Worm (Caenorhabditis elegans) whole organism, L1 larva: ENCODE results near the gene F21G4.1.

Experiments used
- C04F5.9 ChIP-seq: sonication (generic microtip); optimal IDR thresholded peaks from 2 replicates; lab custom pipeline; 2016; ENCODE audit warnings: missing genetic modification characterization, missing compliant biosample characterization
- aly-2 ChIP-seq: fragments of 150-350 bp; optimal IDR thresholded peaks from 2 replicates; lab custom pipeline; 2014; ENCODE audit warnings: missing biosample characterization, missing genetic modification characterization
- blmp-1 ChIP-seq: fragments of 150-350 bp; optimal IDR thresholded peaks from 2 replicates; lab custom pipeline; 2014; ENCODE audit warnings: missing biosample characterization, missing genetic modification characterization
- efl-1 ChIP-seq, 4 experiments: fragments of 150-350 bp; optimal IDR thresholded peaks in 3 of 4; peaks in 1 of 4; 1 replicate in 1 of 4; 2 replicates in 3 of 4; lab custom pipeline; 2014; ENCODE audit warnings: missing biosample characterization in 2 of 4, missing genetic modification characterization in 2 of 4, missing genetic modification reagents in 2 of 4
- efl-3 ChIP-seq: fragments of 200-800 bp; sonication (Bioruptor generic); optimal IDR thresholded peaks from 2 replicates; lab custom pipeline; 2018; ENCODE audit warnings: mild to moderate bottlenecking, missing genetic modification characterization, missing compliant biosample characterization
- elt-2 ChIP-seq: sonication (generic microtip); optimal IDR thresholded peaks from 2 replicates; lab custom pipeline; 2016; ENCODE audit warnings: missing genetic modification characterization, mild to moderate bottlenecking, inconsistent platforms, missing compliant biosample characterization, missing genetic modification reagents
- elt-3 ChIP-seq, 6 experiments: fragments of 150-350 bp in 1 of 6; sonication (generic microtip); optimal IDR thresholded peaks; 2 replicates each; lab custom pipeline; 2017 to 2018; ENCODE audit warnings: missing biosample characterization in 6 of 6, missing genetic modification characterization in 6 of 6, inconsistent platforms in 1 of 6
- fkh-10 ChIP-seq: sonication (generic microtip); optimal IDR thresholded peaks from 2 replicates; lab custom pipeline; 2017; ENCODE audit warnings: missing biosample characterization, missing genetic modification reagents, missing genetic modification characterization
- hlh-4 ChIP-seq: sonication (generic microtip); optimal IDR thresholded peaks from 2 replicates; lab custom pipeline; 2016; ENCODE audit warnings: mild to moderate bottlenecking, missing genetic modification characterization, missing compliant biosample characterization
- hpl-2 ChIP-seq: fragments of 150-350 bp; optimal IDR thresholded peaks from 2 replicates; lab custom pipeline; 2014; ENCODE audit warnings: missing biosample characterization, missing genetic modification reagents, missing genetic modification characterization
- irx-1 ChIP-seq: sonication (generic microtip); optimal IDR thresholded peaks from 2 replicates; lab custom pipeline; 2016; ENCODE audit warnings: missing genetic modification characterization, missing compliant biosample characterization
- lin-13 ChIP-seq: fragments of 150-350 bp; optimal IDR thresholded peaks from 2 replicates; lab custom pipeline; 2014; ENCODE audit warnings: missing biosample characterization, missing genetic modification reagents, missing genetic modification characterization
- lin-14 ChIP-seq: fragments of 200-800 bp; sonication (Bioruptor generic); optimal IDR thresholded peaks from 2 replicates; lab custom pipeline; 2018; ENCODE audit warnings: mild to moderate bottlenecking, missing genetic modification characterization, moderate library complexity, missing compliant biosample characterization
- lin-35 ChIP-seq, 2 experiments: fragments of 150-350 bp; optimal IDR thresholded peaks; 2 replicates each; lab custom pipeline; 2014; ENCODE audit warnings: missing biosample characterization in 2 of 2, missing genetic modification characterization in 2 of 2, missing genetic modification reagents in 2 of 2
- lin-39 ChIP-seq: fragments of 150-350 bp; optimal IDR thresholded peaks from 2 replicates; lab custom pipeline; 2014; ENCODE audit warnings: missing biosample characterization, missing genetic modification reagents, missing genetic modification characterization
- lir-3 ChIP-seq: sonication (generic microtip); optimal IDR thresholded peaks from 2 replicates; lab custom pipeline; 2016; ENCODE audit warnings: mild to moderate bottlenecking, missing genetic modification characterization, moderate library complexity, missing compliant biosample characterization; ENCODE audit not compliant: poor library complexity
- mab-9 ChIP-seq: fragments of 200-800 bp; sonication (Bioruptor generic); IDR thresholded peaks from 2 replicates; pipeline ENCODE4 v1.3.6; 2022; ENCODE audit warnings: missing genetic modification reagents, missing genetic modification characterization, missing compliant biosample characterization
- mef-2 ChIP-seq: fragments of 150-350 bp; optimal IDR thresholded peaks from 2 replicates; lab custom pipeline; 2014; ENCODE audit warnings: missing biosample characterization, missing genetic modification characterization
- nhr-71 ChIP-seq: sonication (generic microtip); optimal IDR thresholded peaks from 2 replicates; lab custom pipeline; 2016; ENCODE audit warnings: mild to moderate bottlenecking, missing genetic modification characterization, moderate library complexity, missing compliant biosample characterization
- nhr-77 ChIP-seq: fragments of 150-350 bp; optimal IDR thresholded peaks from 2 replicates; lab custom pipeline; 2014; ENCODE audit warnings: missing biosample characterization, missing genetic modification characterization
- nhr-85 ChIP-seq: sonication (generic microtip); peaks from one replicate; lab custom pipeline; 2016; ENCODE audit warnings: missing genetic modification characterization, inconsistent platforms, missing compliant biosample characterization
- rnt-1 ChIP-seq: sonication (generic microtip); optimal IDR thresholded peaks from 2 replicates; lab custom pipeline; 2016; ENCODE audit warnings: mild to moderate bottlenecking, missing genetic modification characterization, moderate library complexity, missing compliant biosample characterization
- skn-1 ChIP-seq: fragments of 150-350 bp; optimal IDR thresholded peaks from 2 replicates; lab custom pipeline; 2014; ENCODE audit warnings: missing biosample characterization, missing genetic modification characterization
- snpc-4 ChIP-seq: fragments of 150-350 bp; optimal IDR thresholded peaks from 2 replicates; lab custom pipeline; 2014; ENCODE audit warnings: missing biosample characterization, missing genetic modification characterization
- snu-23 ChIP-seq: sonication (generic microtip); optimal IDR thresholded peaks from 2 replicates; lab custom pipeline; 2016; ENCODE audit warnings: missing genetic modification characterization, missing compliant biosample characterization
- sup-37 ChIP-seq: fragments of 200-800 bp; sonication (Bioruptor generic); optimal IDR thresholded peaks from 2 replicates; lab custom pipeline; 2018; ENCODE audit warnings: mild to moderate bottlenecking, missing genetic modification characterization, missing compliant biosample characterization
- unc-130 ChIP-seq: fragments of 150-350 bp; optimal IDR thresholded peaks from 2 replicates; lab custom pipeline; 2017; ENCODE audit warnings: missing biosample characterization, missing genetic modification characterization, inconsistent platforms
- unc-98 ChIP-seq: fragments of 200-800 bp; sonication (Bioruptor generic); IDR thresholded peaks from 2 replicates; pipeline ENCODE4 v1.3.6; 2022; ENCODE audit warnings: missing genetic modification characterization, missing compliant biosample characterization
- vab-15 ChIP-seq: sonication (generic microtip); optimal IDR thresholded peaks from 2 replicates; lab custom pipeline; 2017; ENCODE audit warnings: missing genotype, mild to moderate bottlenecking, missing genetic modification characterization, missing compliant biosample characterization
- zip-4 ChIP-seq: fragments of 200-800 bp; sonication (Bioruptor generic); optimal IDR thresholded peaks from 2 replicates; lab custom pipeline; 2018; ENCODE audit warnings: mild to moderate bottlenecking, missing genetic modification characterization, moderate library complexity, missing compliant biosample characterization

Gene F21G4.1

ce11 chrX:9858069-9858468, 34.1 kb downstream of the F21G4.1 start, which contains the start of gene scav-5:
TSS of gene scav-5 (plus strand) at chrX:9858365.
- peak; percentile 90 for TF ChIP-seq elt-2 (tag; lab: Kevin White, UChicago)
- TF ChIP-seq efl-1 (optimal IDR thresholded peaks at IDR 0.05; lab: Kevin White, UChicago): no peak
- peak in 1 of 2 experiments; percentile 69 for TF ChIP-seq efl-1 (GFP tag; optimal IDR thresholded peaks at IDR 0.05 in 1 of 2; lab: Kevin White, UChicago)
- peak in 1 of 2 experiments; percentile 37 for TF ChIP-seq lin-35 (GFP tag; optimal IDR thresholded peaks at IDR 0.05; lab: Kevin White, UChicago)
- TF ChIP-seq blmp-1: no peak
- peak; percentile 20 for TF ChIP-seq lin-14 (GFP tag; lab: Kevin White, UChicago)

ce11 chrX:9856618-9857017, 35.5 kb downstream of the F21G4.1 start, which contains the start of gene R07B1.11:
TSS of gene R07B1.11 (plus strand) at chrX:9856918.
- TF ChIP-seq unc-130 (tag; lab: Kevin White, UChicago) (no peak), hpl-2 (GFP tag; lab: Kevin White, UChicago) (no peak)

ce11 chrX:9851745-9852330, 40.3 kb downstream of the F21G4.1 start, which contains the start of gene lec-7:
TSS of gene lec-7 (plus strand) at chrX:9852041.
- TF ChIP-seq mef-2 (tag; lab: Kevin White, UChicago) (no peak), elt-2 (tag; lab: Kevin White, UChicago) (peak; percentile 14), skn-1 (tag; lab: Kevin White, UChicago) (peak; percentile 3), rnt-1 (tag; lab: Kevin White, UChicago) (no peak), nhr-85 (tag; lab: Kevin White, UChicago) (no peak), mab-9 (GFP tag; lab: Robert Waterston, UW) (no peak), nhr-77 (peak; percentile 0)

- TF ChIP-seq elt-2 (tag; lab: Kevin White, UChicago): peak; percentile 22
- no peak for TF ChIP-seq lin-39
- TF ChIP-seq irx-1 (tag; lab: Kevin White, UChicago): no peak
Measured at ce11 chrX:9850258-9850657, 41.9 kb downstream of the F21G4.1 start, which contains the start of gene lec-8. TSS of gene lec-8 (plus strand) at chrX:9850571.

ce11 chrX:9848214-9848789, 43.8 kb downstream of the F21G4.1 start:
- peak; percentile 92 for TF ChIP-seq vab-15 (tag; lab: Kevin White, UChicago)
- no peak for TF ChIP-seq nhr-71 (tag; lab: Kevin White, UChicago)
- peak; percentile 45 for TF ChIP-seq blmp-1

ce11 chrX:9846975-9847374, 45.2 kb downstream of the F21G4.1 start, which contains the start of gene vab-15:
TSS of gene vab-15 (plus strand) at chrX:9847275.
- TF ChIP-seq zip-4 (GFP tag; lab: Kevin White, UChicago) (no peak), fkh-10 (GFP tag; lab: Kevin White, UChicago) (no peak), elt-3 (tag; optimal IDR thresholded peaks at IDR 0.05; lab: Kevin White, UChicago) (no peak), snu-23 (GFP tag; lab: Kevin White, UChicago) (no peak), lin-13 (GFP tag; lab: Kevin White, UChicago) (no peak), efl-3 (GFP tag; lab: Kevin White, UChicago) (no peak), nhr-71 (tag; lab: Kevin White, UChicago) (no peak), skn-1 (tag; lab: Kevin White, UChicago) (no peak), unc-98 (GFP tag; lab: Robert Waterston, UW) (no peak), C04F5.9 (tag; lab: Kevin White, UChicago) (no peak), hlh-4 (tag; lab: Kevin White, UChicago) (no peak), sup-37 (GFP tag; lab: Kevin White, UChicago) (no peak), lir-3 (tag; lab: Kevin White, UChicago) (no peak), snpc-4 (no peak), aly-2 (tag; lab: Kevin White, UChicago) (no peak)
